Fruit fly (Drosophila melanogaster) whole organism, pupa: ENCODE measurements around the gene CG1416.

Experiments
- CG13204 ChIP-seq: fragments of 200-800 bp; sonication (Bioruptor generic); optimal IDR thresholded peaks from 2 replicates; lab custom pipeline; 2018; ENCODE audit warnings: missing biosample characterization, mild to moderate bottlenecking, missing genetic modification characterization, moderate library complexity
- CG14655 ChIP-seq: fragments of 200-800 bp; sonication (Bioruptor generic); optimal IDR thresholded peaks from 3 replicates; lab custom pipeline; 2017; ENCODE audit warnings: mild to moderate bottlenecking, missing biosample characterization, missing genetic modification reagents, missing genetic modification characterization
- CG17806 ChIP-seq: fragments of 200-800 bp; sonication (Bioruptor generic); optimal IDR thresholded peaks from 2 replicates; lab custom pipeline; 2018; ENCODE audit warnings: missing biosample characterization, mild to moderate bottlenecking, missing genetic modification characterization, moderate library complexity
- Pif1B ChIP-seq: fragments of 200-800 bp; sonication (Bioruptor generic); optimal IDR thresholded peaks from 3 replicates; lab custom pipeline; 2016; ENCODE audit warnings: missing biosample characterization, missing genetic modification characterization
- Snoo ChIP-seq: fragments of 200-800 bp; sonication (Bioruptor generic); optimal IDR thresholded peaks from 3 replicates; lab custom pipeline; 2017; ENCODE audit warnings: missing biosample characterization, mild to moderate bottlenecking, missing genetic modification characterization, inconsistent platforms

DNA sequence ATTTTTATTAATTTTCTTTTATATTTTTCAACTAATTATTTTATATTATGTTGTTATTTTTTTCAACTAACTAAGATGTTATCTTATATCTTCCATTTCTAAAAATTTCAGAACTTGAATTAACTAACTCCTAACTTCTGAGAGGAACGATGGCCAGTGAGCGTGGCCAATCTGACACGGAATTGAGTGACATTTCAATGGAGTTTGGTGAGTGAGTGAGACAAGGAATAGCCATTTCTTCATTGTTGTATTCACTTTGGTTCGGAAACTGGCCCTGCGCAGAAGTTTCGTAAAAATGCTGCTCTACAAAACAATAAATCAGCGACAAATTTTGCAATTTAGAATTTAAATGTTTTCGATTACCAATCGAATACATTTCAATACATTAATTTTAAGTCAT is 35.0 kb downstream of the CG1416 start:
- no peak for TF ChIP-seq Snoo (tag; lab: Kevin White, UChicago)
- no peak for TF ChIP-seq Pif1B (GFP tag; lab: Kevin White, UChicago)
- TF ChIP-seq CG17806 (tag; lab: Kevin White, UChicago): no peak
- no peak for TF ChIP-seq CG14655
- TF ChIP-seq CG13204 (GFP tag; lab: Kevin White, UChicago): no peak
